Fruit fly (Drosophila melanogaster) whole organism, wandering third instar larva: ENCODE results near the gene Pif1B.

Experiments used
- Abd-B ChIP-seq: fragments of >200 bp; optimal IDR thresholded peaks from 2 replicates; lab custom pipeline; 2017; ENCODE audit warnings: missing biosample characterization, missing genetic modification characterization
- CG32264 ChIP-seq: fragments of 200-800 bp; sonication (Bioruptor generic); optimal IDR thresholded peaks from 2 replicates; lab custom pipeline; 2016; ENCODE audit warnings: missing biosample characterization, missing genetic modification characterization
- CG9705 ChIP-seq: fragments of 200-800 bp; sonication (Bioruptor generic); optimal IDR thresholded peaks from 2 replicates; lab custom pipeline; 2018; ENCODE audit warnings: missing biosample characterization, mild to moderate bottlenecking, missing genetic modification characterization
- CrebA ChIP-seq: fragments of 200-800 bp; sonication (Bioruptor generic); optimal IDR thresholded peaks from 2 replicates; lab custom pipeline; 2016; ENCODE audit warnings: missing biosample characterization, mild to moderate bottlenecking, missing genetic modification characterization, borderline replicate concordance
- Dfd ChIP-seq: fragments of >200 bp; optimal IDR thresholded peaks from 2 replicates; lab custom pipeline; 2017; ENCODE audit warnings: missing biosample characterization, missing genetic modification characterization
- Dif ChIP-seq: fragments of 200-275, 200-300 bp; sonication (Bioruptor generic); optimal IDR thresholded peaks from 2 replicates; lab custom pipeline; 2018; ENCODE audit warnings: missing biosample characterization, missing genetic modification characterization; ENCODE audit not compliant: partially characterized antibody
- GATAd ChIP-seq: sonication (Bioruptor generic); optimal IDR thresholded peaks from 2 replicates; lab custom pipeline; 2016; ENCODE audit warnings: missing biosample characterization, missing genetic modification characterization
- HLH106 ChIP-seq: fragments of 200-800 bp; optimal IDR thresholded peaks from 3 replicates; lab custom pipeline; 2019; ENCODE audit warnings: missing biosample characterization, mild to moderate bottlenecking, missing genetic modification characterization, moderate library complexity
- Hnf4 ChIP-seq: fragments of 200-800 bp; sonication (Bioruptor generic); optimal IDR thresholded peaks from 2 replicates; lab custom pipeline; 2016; ENCODE audit warnings: missing biosample characterization, mild to moderate bottlenecking, missing genetic modification characterization
- Hr78 ChIP-seq: fragments of >200 bp; optimal IDR thresholded peaks from 2 replicates; lab custom pipeline; 2017; ENCODE audit warnings: missing biosample characterization, missing genetic modification characterization
- Hr83 ChIP-seq: fragments of 200-300 bp; sonication (Bioruptor generic); optimal IDR thresholded peaks from 2 replicates; lab custom pipeline; 2016; ENCODE audit warnings: missing biosample characterization, mild to moderate bottlenecking, missing genetic modification characterization, moderate library complexity; ENCODE audit not compliant: poor library complexity, severe bottlenecking
- Jra ChIP-seq: sonication (Bioruptor generic); optimal IDR thresholded peaks from 2 replicates; lab custom pipeline; 2016; ENCODE audit warnings: missing biosample characterization, missing genetic modification characterization
- Mio ChIP-seq: sonication (Bioruptor generic); optimal IDR thresholded peaks from 2 replicates; lab custom pipeline; 2016; ENCODE audit warnings: missing biosample characterization, missing genetic modification characterization
- Myc ChIP-seq: fragments of >200 bp; optimal IDR thresholded peaks from 2 replicates; lab custom pipeline; 2017
- N ChIP-seq: fragments of >200 bp; optimal IDR thresholded peaks from 2 replicates; lab custom pipeline; 2018; ENCODE audit warnings: missing biosample characterization, missing external identifiers, missing genetic modification characterization
- OdsH ChIP-seq: fragments of 200-800 bp; sonication (Bioruptor generic); optimal IDR thresholded peaks from 2 replicates; lab custom pipeline; 2016; ENCODE audit warnings: missing biosample characterization, mild to moderate bottlenecking, missing genetic modification characterization
- Rel ChIP-seq, 2 experiments: fragments of 200-800 bp; sonication (Bioruptor generic) in 1 of 2; optimal IDR thresholded peaks; 2 replicates in 1 of 2; 3 replicates in 1 of 2; lab custom pipeline; 2016 to 2019; ENCODE audit warnings: mild to moderate bottlenecking in 2 of 2, missing biosample characterization in 2 of 2, missing genetic modification characterization in 2 of 2, moderate library complexity in 1 of 2
- Sp1 ChIP-seq: fragments of 200-800 bp; sonication (Bioruptor generic); optimal IDR thresholded peaks from 3 replicates; lab custom pipeline; 2019; ENCODE audit warnings: missing biosample characterization, mild to moderate bottlenecking, missing genetic modification characterization, moderate library complexity
- Vsx2 ChIP-seq: fragments of 200-300, 225-300 bp; sonication (Bioruptor generic); optimal IDR thresholded peaks from 2 replicates; lab custom pipeline; 2018; ENCODE audit warnings: missing biosample characterization, missing genetic modification characterization; ENCODE audit not compliant: partially characterized antibody
- br ChIP-seq: fragments of 200-800 bp; sonication (Bioruptor generic); optimal IDR thresholded peaks from 2 replicates; lab custom pipeline; 2016; ENCODE audit warnings: missing biosample characterization, missing genetic modification characterization
- brk ChIP-seq: fragments of 200-800 bp; sonication (Bioruptor generic); optimal IDR thresholded peaks from 2 replicates; lab custom pipeline; 2016; ENCODE audit warnings: missing biosample characterization, mild to moderate bottlenecking, missing genetic modification characterization
- dl ChIP-seq, 2 experiments: fragments of 175-275, 200-275 bp in 1 of 2; fragments of 200-275 bp in 1 of 2; sonication (Bioruptor generic); optimal IDR thresholded peaks; lab custom pipeline; 2018; ENCODE audit warnings: mild to moderate bottlenecking in 2 of 2, missing biosample characterization in 2 of 2, missing genetic modification characterization in 2 of 2, moderate library complexity in 2 of 2; ENCODE audit not compliant: partially characterized antibody in 2 of 2, insufficient read depth in 1 of 2
- dsf ChIP-seq: sonication (Bioruptor generic); optimal IDR thresholded peaks from 2 replicates; lab custom pipeline; 2016; ENCODE audit warnings: missing biosample characterization, missing genetic modification characterization, borderline replicate concordance
- ey ChIP-seq: fragments of 200-800 bp; sonication (Bioruptor generic); optimal IDR thresholded peaks from 2 replicates; lab custom pipeline; 2016; ENCODE audit warnings: missing biosample characterization, missing genetic modification characterization
- foxo ChIP-seq, 2 experiments: fragments of 200-800 bp; sonication (Bioruptor generic); optimal IDR thresholded peaks; 2 replicates in 1 of 2; 3 replicates in 1 of 2; lab custom pipeline; 2016 to 2017; ENCODE audit warnings: missing biosample characterization in 2 of 2, missing genetic modification characterization in 2 of 2
- fru ChIP-seq: fragments of 200-800 bp; sonication (Bioruptor generic); optimal IDR thresholded peaks from 3 replicates; lab custom pipeline; 2016; ENCODE audit warnings: missing biosample characterization, mild to moderate bottlenecking, missing genetic modification characterization
- h ChIP-seq: fragments of 200-800 bp; sonication (Bioruptor generic); optimal IDR thresholded peaks from 3 replicates; lab custom pipeline; 2016; ENCODE audit warnings: missing biosample characterization, mild to moderate bottlenecking, missing genetic modification characterization
- jim ChIP-seq: fragments of 175-275, 200-325 bp; sonication (Bioruptor generic); optimal IDR thresholded peaks from 2 replicates; lab custom pipeline; 2016; ENCODE audit warnings: missing biosample characterization, mild to moderate bottlenecking, missing genetic modification characterization
- lola ChIP-seq: fragments of >200 bp; optimal IDR thresholded peaks from 2 replicates; lab custom pipeline; 2017; ENCODE audit warnings: missing biosample characterization, missing genetic modification characterization
- pan ChIP-seq: fragments of >200 bp; optimal IDR thresholded peaks from 2 replicates; lab custom pipeline; 2017
- psq ChIP-seq: fragments of 200-800 bp; sonication (Bioruptor generic); optimal IDR thresholded peaks from 3 replicates; lab custom pipeline; 2017; ENCODE audit warnings: missing biosample characterization, mild to moderate bottlenecking, missing genetic modification characterization, moderate library complexity
- rgr ChIP-seq: fragments of 200-800 bp; sonication (Bioruptor generic); optimal IDR thresholded peaks from 3 replicates; lab custom pipeline; 2016; ENCODE audit warnings: missing biosample characterization, mild to moderate bottlenecking, missing genetic modification characterization
- sage ChIP-seq: fragments of 200-800 bp; sonication (Bioruptor generic); optimal IDR thresholded peaks from 2 replicates; lab custom pipeline; 2016; ENCODE audit warnings: missing biosample characterization, mild to moderate bottlenecking, missing genetic modification characterization
- sv ChIP-seq: fragments of 200-800 bp; sonication (Bioruptor generic); optimal IDR thresholded peaks from 3 replicates; lab custom pipeline; 2016; ENCODE audit warnings: missing biosample characterization, missing genetic modification characterization
- tai ChIP-seq: sonication (Bioruptor generic); optimal IDR thresholded peaks from 2 replicates; lab custom pipeline; 2016; ENCODE audit warnings: missing biosample characterization, missing genetic modification characterization
- usp ChIP-seq: fragments of >200 bp; optimal IDR thresholded peaks from 2 replicates; lab custom pipeline; 2017; ENCODE audit warnings: missing biosample characterization, missing genetic modification characterization

Gene Pif1B

dm6 chr3R:8846154-8846648, 45.2 kb upstream of the Pif1B start:
- TF ChIP-seq HLH106 (tag; lab: Kevin White, UChicago) (no peak), Dif (GFP tag; lab: Kevin White, UChicago) (peak; percentile 53), Rel (GFP tag; optimal IDR thresholded peaks at IDR 0.05; lab: Kevin White, UChicago) (peak; percentile 28), Rel (tag; optimal IDR thresholded peaks at IDR 0.05; lab: Kevin White, UChicago) (peak; percentile 21), Hr78 (GFP tag; lab: Kevin White, UChicago) (no peak), Sp1 (GFP tag; lab: Kevin White, UChicago) (peak; percentile 42), Myc (lab: Kevin White, UChicago) (no peak), ey (GFP tag; lab: Kevin White, UChicago) (no peak), brk (GFP tag; lab: Kevin White, UChicago) (no peak), Hnf4 (GFP tag; lab: Kevin White, UChicago) (peak; percentile 35), h (GFP tag; lab: Kevin White, UChicago) (peak; percentile 62), Vsx2 (GFP tag; lab: Kevin White, UChicago) (peak; percentile 50), rgr (GFP tag; lab: Kevin White, UChicago) (peak; percentile 53), dl (GFP tag; optimal IDR thresholded peaks at IDR 0.05; lab: Kevin White, UChicago; ENCODE audit: insufficient read depth in 1 of 2, partially characterized antibody in 2 of 2) (no peak), CG9705 (GFP tag; lab: Kevin White, UChicago) (no peak), jim (GFP tag; lab: Kevin White, UChicago) (peak; percentile 11), Dfd (GFP tag; lab: Kevin White, UChicago) (no peak), Jra (GFP tag; lab: Kevin White, UChicago) (peak; percentile 24), lola (GFP tag; lab: Kevin White, UChicago) (no peak), usp (GFP tag; lab: Kevin White, UChicago) (no peak), OdsH (GFP tag; lab: Kevin White, UChicago) (peak; percentile 41), N (no peak), Abd-B (GFP tag; lab: Kevin White, UChicago) (no peak), tai (GFP tag; lab: Kevin White, UChicago) (peak; percentile 20), Hr83 (GFP tag; lab: Kevin White, UChicago) (peak; percentile 90), CG32264 (GFP tag; lab: Kevin White, UChicago) (peak; percentile 27), br (GFP tag; lab: Kevin White, UChicago) (peak; percentile 52), foxo (GFP tag; optimal IDR thresholded peaks at IDR 0.05; lab: Kevin White, UChicago) (peak in 1 of 2 experiments; percentile 40), fru (peak; percentile 20), CrebA (GFP tag; lab: Kevin White, UChicago) (peak; percentile 81), pan (lab: Kevin White, UChicago) (no peak), sv (GFP tag; lab: Kevin White, UChicago) (peak; percentile 35), sage (GFP tag; lab: Kevin White, UChicago) (peak; percentile 55), dsf (no peak), Mio (GFP tag; lab: Kevin White, UChicago) (no peak), psq (GFP tag; lab: Kevin White, UChicago) (peak; percentile 94), GATAd (no peak)

dm6 chr3R:8844955-8845354, 44.0 kb upstream of the Pif1B start:
- TF ChIP-seq usp (GFP tag; lab: Kevin White, UChicago) (no peak), Vsx2 (GFP tag; lab: Kevin White, UChicago) (no peak), h (GFP tag; lab: Kevin White, UChicago) (no peak), HLH106 (tag; lab: Kevin White, UChicago) (no peak), Sp1 (GFP tag; lab: Kevin White, UChicago) (no peak), Hnf4 (GFP tag; lab: Kevin White, UChicago) (peak; percentile 13), sage (GFP tag; lab: Kevin White, UChicago) (peak; percentile 40), Myc (lab: Kevin White, UChicago) (no peak), OdsH (GFP tag; lab: Kevin White, UChicago) (no peak), CrebA (GFP tag; lab: Kevin White, UChicago) (no peak), pan (lab: Kevin White, UChicago) (no peak), dl (GFP tag; optimal IDR thresholded peaks at IDR 0.05; lab: Kevin White, UChicago; ENCODE audit: insufficient read depth in 1 of 2, partially characterized antibody in 2 of 2) (no peak), sv (GFP tag; lab: Kevin White, UChicago) (no peak), tai (GFP tag; lab: Kevin White, UChicago) (peak; percentile 27), CG32264 (GFP tag; lab: Kevin White, UChicago) (peak; percentile 8), Abd-B (GFP tag; lab: Kevin White, UChicago) (no peak)
